Fruit fly (Drosophila melanogaster) whole organism, adult: ENCODE measurements around the gene CG3397.

Experiments used
- CG11617 ChIP-seq: fragments of 200-800 bp; sonication (Bioruptor generic); optimal IDR thresholded peaks from 2 replicates; lab custom pipeline; 2017; ENCODE audit warnings: mild to moderate bottlenecking, missing biosample characterization, missing genetic modification reagents, missing genetic modification characterization
- CG12768 ChIP-seq: fragments of 200-800 bp; sonication (Bioruptor generic); optimal IDR thresholded peaks from 2 replicates; lab custom pipeline; 2017; ENCODE audit warnings: missing biosample characterization, missing genetic modification characterization, mild to moderate bottlenecking, moderate library complexity, missing genetic modification reagents
- CG14711 ChIP-seq: fragments of 200-800 bp; sonication (Bioruptor generic); optimal IDR thresholded peaks from 2 replicates; lab custom pipeline; 2018; ENCODE audit warnings: missing biosample characterization, mild to moderate bottlenecking, missing genetic modification characterization, moderate library complexity
- CG1620 ChIP-seq: fragments of 200-800 bp; sonication (Bioruptor generic); optimal IDR thresholded peaks from 2 replicates; lab custom pipeline; 2016; ENCODE audit warnings: missing biosample characterization, missing genetic modification characterization
- CG33017 ChIP-seq: fragments of 200-800 bp; sonication (Bioruptor generic); optimal IDR thresholded peaks from 2 replicates; lab custom pipeline; 2018; ENCODE audit warnings: missing biosample characterization, mild to moderate bottlenecking, missing genetic modification characterization, moderate library complexity
- CG5204 ChIP-seq: fragments of 200-800 bp; sonication (Bioruptor generic); optimal IDR thresholded peaks from 2 replicates; lab custom pipeline; 2016; ENCODE audit warnings: missing biosample characterization, missing genetic modification characterization
- CG7045 ChIP-seq: fragments of 200-800 bp; sonication (Bioruptor generic); optimal IDR thresholded peaks from 2 replicates; lab custom pipeline; 2017; ENCODE audit warnings: missing biosample characterization, mild to moderate bottlenecking, missing genetic modification characterization
- CG7101 ChIP-seq: fragments of 200-800 bp; sonication (Bioruptor generic); optimal IDR thresholded peaks from 2 replicates; lab custom pipeline; 2018; ENCODE audit warnings: missing biosample characterization, mild to moderate bottlenecking, missing genetic modification characterization, moderate library complexity
- Clk ChIP-seq: fragments of 200-800 bp; sonication (Bioruptor generic); optimal IDR thresholded peaks from 2 replicates; lab custom pipeline; 2017; ENCODE audit warnings: missing biosample characterization, missing genetic modification characterization
- Crg-1 ChIP-seq: fragments of 200-800 bp; sonication (Bioruptor generic); optimal IDR thresholded peaks from 2 replicates; lab custom pipeline; 2016; ENCODE audit warnings: missing biosample characterization, missing genetic modification characterization
- Hr96 ChIP-seq: fragments of 200-800 bp; sonication (Bioruptor generic); optimal IDR thresholded peaks from 2 replicates; lab custom pipeline; 2016; ENCODE audit warnings: missing biosample characterization, missing genetic modification characterization
- Mnt ChIP-seq: fragments of 200-800 bp; sonication (Bioruptor generic); optimal IDR thresholded peaks from 2 replicates; lab custom pipeline; 2016; ENCODE audit warnings: missing biosample characterization, mild to moderate bottlenecking, missing genetic modification characterization
- bab1 ChIP-seq: fragments of 200-800 bp; sonication (Bioruptor generic); optimal IDR thresholded peaks from 3 replicates; lab custom pipeline; 2019; ENCODE audit warnings: missing biosample characterization, mild to moderate bottlenecking, missing genetic modification characterization, moderate library complexity
- cic ChIP-seq: fragments of 200-800 bp; sonication (Bioruptor generic); optimal IDR thresholded peaks from 2 replicates; lab custom pipeline; 2017; ENCODE audit warnings: missing biosample characterization, mild to moderate bottlenecking, missing genetic modification characterization, moderate library complexity
- cnc ChIP-seq, 2 experiments: fragments of >200 bp; optimal IDR thresholded peaks; 2 replicates each; lab custom pipeline; 2017
- kay ChIP-seq: fragments of 200-800 bp; sonication (Bioruptor generic); peaks from one replicate; lab custom pipeline; 2016; ENCODE audit warnings: missing biosample characterization, missing genetic modification characterization, borderline replicate concordance
- ovo ChIP-seq: fragments of 200-800 bp; sonication (Bioruptor generic); optimal IDR thresholded peaks from 2 replicates; lab custom pipeline; 2016; ENCODE audit warnings: missing biosample characterization, missing genetic modification characterization
- pad ChIP-seq: fragments of 200-800 bp; sonication (Bioruptor generic); optimal IDR thresholded peaks from 3 replicates; lab custom pipeline; 2017; ENCODE audit warnings: missing biosample characterization, missing genetic modification characterization, mild to moderate bottlenecking, moderate library complexity, missing genetic modification reagents
- tj ChIP-seq: fragments of 200-800 bp; sonication (Bioruptor generic); optimal IDR thresholded peaks from 3 replicates; lab custom pipeline; 2017; ENCODE audit warnings: missing biosample characterization, mild to moderate bottlenecking, missing genetic modification characterization, moderate library complexity
- toe ChIP-seq: fragments of 200-800 bp; sonication (Bioruptor generic); optimal IDR thresholded peaks from 2 replicates; lab custom pipeline; 2016; ENCODE audit warnings: missing biosample characterization, missing genetic modification characterization

The CG3397 gene

DNA sequence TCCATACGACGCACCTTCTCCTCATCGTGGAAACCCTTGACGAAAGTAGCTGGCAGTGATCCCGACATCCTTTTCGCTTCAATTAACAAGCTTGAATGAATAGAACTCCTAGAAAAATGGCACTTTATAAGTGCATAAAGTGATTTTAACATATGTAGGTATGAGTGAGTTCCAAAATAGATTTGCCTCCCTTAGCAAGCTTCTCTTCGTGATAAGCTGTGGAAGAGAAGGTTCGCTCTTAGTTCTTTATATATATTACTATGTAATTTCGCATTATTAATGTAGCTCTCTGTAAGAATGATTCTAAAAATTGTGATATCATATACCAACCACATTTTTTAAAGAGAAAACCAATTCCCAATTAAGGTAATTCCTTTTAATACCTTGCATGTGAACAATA lies at the start of gene CG3397:
Gene CG3397 (minus strand): TSS at position 101 of the 400 bp plus-strand sequence.
- TF ChIP-seq bab1 (GFP tag; lab: Kevin White, UChicago) (no peak), toe (GFP tag; lab: Kevin White, UChicago) (no peak), CG12768 (GFP tag; lab: Kevin White, UChicago) (no peak), Mnt (GFP tag; lab: Kevin White, UChicago) (no peak), ovo (no peak), CG33017 (tag; lab: Kevin White, UChicago) (no peak), CG7045 (GFP tag; lab: Kevin White, UChicago) (no peak), Crg-1 (GFP tag; lab: Kevin White, UChicago) (no peak), tj (GFP tag; lab: Kevin White, UChicago) (no peak), CG14711 (tag; lab: Kevin White, UChicago) (no peak), CG11617 (GFP tag; lab: Kevin White, UChicago) (no peak), CG1620 (no peak), kay (no peak), pad (GFP tag; lab: Kevin White, UChicago) (no peak), cnc (optimal IDR thresholded peaks at IDR 0.05; lab: Kevin White, UChicago) (no peak), Clk (GFP tag; lab: Kevin White, UChicago) (no peak), CG5204 (GFP tag; lab: Kevin White, UChicago) (no peak), Hr96 (GFP tag; lab: Kevin White, UChicago) (no peak)

DNA sequence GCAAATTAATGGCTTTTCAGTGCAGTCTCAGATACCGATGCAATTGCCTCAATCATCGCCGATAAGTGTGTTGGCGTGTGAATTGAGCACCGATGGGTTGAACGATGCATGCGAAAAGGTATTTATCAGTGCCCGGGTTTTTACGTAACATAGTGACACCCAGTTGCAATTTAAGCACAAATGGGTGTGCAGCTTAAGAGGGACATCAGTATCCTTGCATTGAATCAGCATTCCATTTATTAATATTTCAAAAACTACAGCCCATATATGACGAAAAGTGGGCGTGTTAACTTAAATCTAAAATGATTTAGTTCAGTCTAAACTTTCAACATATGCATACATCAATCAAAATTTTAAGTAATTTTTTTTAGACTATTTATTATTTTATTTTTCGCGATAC lies 48.5 kb upstream of the CG3397 start, which contains the start of gene ssp5:
Gene ssp5 (plus strand): TSS at position 301 of the 400 bp plus-strand sequence.
- TF ChIP-seq CG14711 (tag; lab: Kevin White, UChicago) (no peak), pad (GFP tag; lab: Kevin White, UChicago) (no peak), CG11617 (GFP tag; lab: Kevin White, UChicago) (no peak), bab1 (GFP tag; lab: Kevin White, UChicago) (no peak), cic (GFP tag; lab: Kevin White, UChicago) (no peak), ovo (no peak), cnc (optimal IDR thresholded peaks at IDR 0.05; lab: Kevin White, UChicago) (no peak), CG7101 (no peak), CG5204 (GFP tag; lab: Kevin White, UChicago) (no peak), tj (GFP tag; lab: Kevin White, UChicago) (no peak), CG1620 (no peak), CG7045 (GFP tag; lab: Kevin White, UChicago) (no peak), Hr96 (GFP tag; lab: Kevin White, UChicago) (no peak), Crg-1 (GFP tag; lab: Kevin White, UChicago) (no peak), Mnt (GFP tag; lab: Kevin White, UChicago) (no peak), toe (GFP tag; lab: Kevin White, UChicago) (no peak), Clk (GFP tag; lab: Kevin White, UChicago) (no peak)

DNA sequence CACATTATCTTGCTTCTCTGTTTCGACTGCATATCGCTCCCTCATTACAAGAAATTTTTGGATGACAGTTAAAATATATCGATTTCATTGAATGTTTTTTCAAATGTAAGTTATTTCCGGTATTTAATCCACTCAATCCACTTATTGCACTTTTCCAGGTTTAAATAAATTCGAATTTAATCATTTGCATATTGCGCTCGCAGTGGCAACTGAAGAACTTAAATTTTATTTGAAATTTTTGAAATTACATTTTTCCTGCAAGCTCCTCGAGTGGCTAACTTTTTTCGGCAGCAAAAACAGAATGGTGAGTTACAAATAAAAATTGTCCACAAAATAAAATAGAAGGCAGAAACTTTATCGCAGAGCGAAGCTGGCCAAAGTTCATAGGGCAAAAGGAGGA lies 47.3 kb upstream of the CG3397 start, which contains the start of the genes CG31358, CG42504 and CG42505:
Gene CG31358 (minus strand): TSS at position 101 of the 400 bp plus-strand sequence.
Gene CG42504 (minus strand): TSS at position 101 of the 400 bp plus-strand sequence.
Gene CG42505 (minus strand): TSS at position 101 of the 400 bp plus-strand sequence.
- no peak for TF ChIP-seq CG33017 (tag; lab: Kevin White, UChicago)
- no peak for TF ChIP-seq toe (GFP tag; lab: Kevin White, UChicago)
- no peak for TF ChIP-seq ovo
- no peak for TF ChIP-seq CG5204 (GFP tag; lab: Kevin White, UChicago)

DNA sequence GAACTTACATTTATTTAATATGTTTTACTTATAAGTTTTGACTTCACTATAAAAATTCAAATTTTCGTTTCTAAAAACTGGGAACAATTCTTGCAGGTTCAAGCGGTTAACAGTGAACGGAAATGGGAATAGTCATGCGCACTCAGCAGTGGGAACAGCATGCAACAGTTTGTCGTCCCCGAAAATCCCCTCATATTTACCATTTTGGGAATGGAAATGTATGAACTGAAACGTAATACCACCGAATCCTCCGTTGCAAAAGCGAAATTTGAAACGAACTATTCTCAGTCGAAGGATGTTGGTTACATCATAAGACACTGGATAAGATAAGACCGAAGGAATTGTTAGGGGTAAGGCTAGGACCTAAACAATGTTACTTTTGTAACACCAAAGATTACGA lies 36.6 kb upstream of the CG3397 start:
- peak; percentile 85 for TF ChIP-seq pad (GFP tag; lab: Kevin White, UChicago)
- TF ChIP-seq CG7045 (GFP tag; lab: Kevin White, UChicago), result no peak

DNA sequence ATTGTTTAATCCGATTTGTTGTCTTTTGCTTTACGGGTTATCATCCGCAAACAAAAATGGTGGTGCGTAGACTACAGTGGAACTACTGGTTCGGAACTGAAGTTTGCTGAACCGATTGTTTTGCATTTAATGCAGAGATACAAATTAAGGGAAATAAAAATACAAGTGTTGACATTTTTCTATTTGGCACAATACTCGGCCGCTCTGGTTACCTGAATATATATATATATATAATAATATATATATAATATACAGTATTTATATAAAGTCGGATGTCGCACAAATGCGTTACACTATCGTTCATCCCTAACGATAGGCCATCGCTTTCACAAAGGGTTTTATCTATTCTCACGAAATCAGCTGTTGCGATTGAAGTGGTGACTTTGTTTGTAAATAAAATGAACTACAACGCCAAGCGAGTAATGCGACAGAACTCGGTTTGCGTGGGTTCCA lies 32.5 kb upstream of the CG3397 start, which contains the start of the genes DCAF12 and Spt3:
Gene DCAF12 (minus strand): TSS at position 204 of the 453 bp plus-strand sequence.
Gene Spt3 (plus strand): TSS at position 329 of the 453 bp plus-strand sequence.
- TF ChIP-seq ovo (peak; percentile 34), bab1 (GFP tag; lab: Kevin White, UChicago) (peak; percentile 66), CG33017 (tag; lab: Kevin White, UChicago) (peak; percentile 5), Hr96 (GFP tag; lab: Kevin White, UChicago) (peak; percentile 47), CG11617 (GFP tag; lab: Kevin White, UChicago) (peak; percentile 54), CG12768 (GFP tag; lab: Kevin White, UChicago) (peak; percentile 48), CG7101 (peak; percentile 49), Mnt (GFP tag; lab: Kevin White, UChicago) (peak; percentile 14), CG7045 (GFP tag; lab: Kevin White, UChicago) (peak; percentile 55), tj (GFP tag; lab: Kevin White, UChicago) (peak; percentile 8), Clk (GFP tag; lab: Kevin White, UChicago) (peak; percentile 32), toe (GFP tag; lab: Kevin White, UChicago) (peak; percentile 75), kay (no peak), pad (GFP tag; lab: Kevin White, UChicago) (peak; percentile 47), cnc (optimal IDR thresholded peaks at IDR 0.05; lab: Kevin White, UChicago) (no peak), cic (GFP tag; lab: Kevin White, UChicago) (no peak), CG1620 (no peak), CG14711 (tag; lab: Kevin White, UChicago) (peak; percentile 53), Crg-1 (GFP tag; lab: Kevin White, UChicago) (no peak)

DNA sequence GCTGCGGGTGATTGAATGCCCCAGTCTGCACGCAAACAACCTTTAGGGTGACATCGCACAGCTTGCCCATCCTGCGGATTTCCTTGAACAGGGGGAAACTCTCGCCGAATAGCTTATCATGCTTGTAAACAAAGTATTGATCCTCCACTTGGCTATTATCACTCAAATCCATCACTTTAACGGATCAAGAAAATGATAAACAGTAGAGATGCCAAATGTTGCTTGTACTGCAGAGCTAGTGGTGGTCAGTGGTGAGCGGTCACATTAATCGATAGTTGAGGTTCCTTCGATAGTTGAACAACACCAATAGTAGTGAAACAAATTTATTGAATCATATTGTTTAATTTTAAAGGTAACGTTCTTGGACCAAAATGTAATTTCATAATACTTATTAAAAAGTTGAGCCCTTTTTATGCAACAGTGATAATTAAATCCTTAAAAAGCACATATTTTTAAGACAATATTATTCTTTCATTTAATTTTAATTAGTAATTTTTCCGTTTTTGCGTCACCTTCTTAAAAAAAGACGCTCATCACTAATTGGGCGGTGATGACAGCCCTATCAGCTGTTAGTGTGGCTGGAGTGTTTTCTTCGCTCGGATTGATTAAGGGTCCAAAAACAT lies 26.0 kb upstream of the CG3397 start, which contains the start of the genes KLHL18 and GCC185:
Gene KLHL18 (minus strand): TSS at position 233 of the 623 bp plus-strand sequence.
Gene GCC185 (plus strand): TSS at position 571 of the 623 bp plus-strand sequence.
- TF ChIP-seq bab1 (GFP tag; lab: Kevin White, UChicago), result peak; percentile 78
- TF ChIP-seq pad (GFP tag; lab: Kevin White, UChicago), result peak; percentile 61
- peak; percentile 85 for TF ChIP-seq CG11617 (GFP tag; lab: Kevin White, UChicago)
- no peak for TF ChIP-seq kay
- peak; percentile 82 for TF ChIP-seq CG7045 (GFP tag; lab: Kevin White, UChicago)
- peak; percentile 79 for TF ChIP-seq CG7101
- TF ChIP-seq ovo, result peak; percentile 66
- peak; percentile 79 for TF ChIP-seq Hr96 (GFP tag; lab: Kevin White, UChicago)
- peak; percentile 77 for TF ChIP-seq Clk (GFP tag; lab: Kevin White, UChicago)
- peak; percentile 72 for TF ChIP-seq Crg-1 (GFP tag; lab: Kevin White, UChicago)
- TF ChIP-seq tj (GFP tag; lab: Kevin White, UChicago), result peak; percentile 64
- TF ChIP-seq CG33017 (tag; lab: Kevin White, UChicago), result peak; percentile 53
- peak; percentile 78 for TF ChIP-seq CG1620
- peak; percentile 75 for TF ChIP-seq CG12768 (GFP tag; lab: Kevin White, UChicago)
- peak; percentile 92 for TF ChIP-seq CG14711 (tag; lab: Kevin White, UChicago)
- peak; percentile 94 for TF ChIP-seq toe (GFP tag; lab: Kevin White, UChicago)
- TF ChIP-seq cnc (optimal IDR thresholded peaks at IDR 0.05; lab: Kevin White, UChicago), result no peak
- peak; percentile 68 for TF ChIP-seq Mnt (GFP tag; lab: Kevin White, UChicago)
- TF ChIP-seq cic (GFP tag; lab: Kevin White, UChicago), result peak; percentile 14
- peak; percentile 78 for TF ChIP-seq CG5204 (GFP tag; lab: Kevin White, UChicago)
